Worm (Caenorhabditis elegans): ENCODE results near the gene nhr-218.

nhr-218 gene

DNA sequence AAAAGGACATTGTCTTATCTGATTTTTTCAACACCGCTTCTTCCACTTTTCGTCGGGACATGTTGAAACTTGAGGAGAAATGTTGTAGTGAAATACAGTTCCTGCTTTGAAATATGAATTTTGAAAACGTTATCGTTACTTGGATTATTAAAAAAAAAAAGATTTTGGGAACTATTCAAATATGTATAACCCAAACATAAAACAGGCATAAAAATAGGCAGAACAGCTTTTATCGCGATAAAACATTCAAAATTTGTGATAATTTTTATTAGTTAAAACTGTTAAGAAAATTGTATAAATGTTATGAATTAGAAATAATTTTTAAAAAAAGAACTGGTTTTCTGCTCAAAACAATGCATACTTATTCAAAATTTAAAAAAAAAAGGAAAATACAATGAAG, 1.8 kb upstream of the nhr-218 start, which contains the start of gene bgnt-1.3:
Gene bgnt-1.3, minus strand, starts transcription at position 101 of the 400 bp plus-strand sequence.
- TF ChIP-seq mxl-3 (GFP tag; optimal IDR thresholded peaks at IDR 0.05) (no peak), snpc-1.2 (GFP tag; IDR thresholded peaks at IDR 0.05) (no peak), set-16 (GFP tag; IDR thresholded peaks at IDR 0.05) (no peak), daf-8 (GFP tag; IDR thresholded peaks at IDR 0.05) (no peak), Y5F2A.4 (GFP tag; optimal IDR thresholded peaks at IDR 0.05) (no peak), ZK337.2 (GFP tag; IDR thresholded peaks at IDR 0.05) (no peak), hlh-30 (tag; optimal IDR thresholded peaks at IDR 0.05; ENCODE audit: insufficient read depth) (no peak), fos-1 (tag; optimal IDR thresholded peaks at IDR 0.05) (no peak), vab-7 (GFP tag; IDR thresholded peaks at IDR 0.05) (no peak)

DNA sequence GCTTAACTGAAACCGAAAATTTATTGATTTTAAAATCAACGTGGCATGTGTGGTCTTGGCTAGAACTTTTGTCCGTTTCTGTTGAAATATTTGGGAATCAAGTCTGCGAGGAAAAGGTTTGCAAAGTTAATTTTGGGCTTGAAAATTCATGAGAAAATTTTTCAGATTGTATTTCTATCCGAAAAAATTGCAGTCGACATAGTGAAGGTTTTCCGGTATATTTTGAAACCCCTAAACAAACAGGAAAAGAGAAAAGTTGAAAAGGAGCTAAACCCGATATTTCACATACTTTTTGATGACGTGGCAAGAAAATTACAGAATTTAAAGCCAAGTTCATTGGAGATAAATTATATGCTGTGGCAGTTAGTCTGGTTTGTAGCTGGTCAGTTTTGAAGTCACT, 1.4 kb downstream of the nhr-218 start, which contains the start of gene nhr-127:
Gene nhr-127, plus strand, starts transcription at position 301 of the 400 bp plus-strand sequence.
- TF ChIP-seq lin-15B (tag; optimal IDR thresholded peaks at IDR 0.05) (no peak), dve-1 (tag; optimal IDR thresholded peaks at IDR 0.05; ENCODE audit: insufficient read depth) (no peak), fkh-10 (GFP tag; optimal IDR thresholded peaks at IDR 0.05) (no peak), tag-97 (GFP tag; IDR thresholded peaks at IDR 0.05) (no peak), zip-2 (tag; optimal IDR thresholded peaks at IDR 0.05) (no peak), ceh-62 (tag; optimal IDR thresholded peaks at IDR 0.05) (no peak), T20F7.1 (GFP tag; optimal IDR thresholded peaks at IDR 0.05) (no peak), rbr-2 (tag; optimal IDR thresholded peaks at IDR 0.05) (no peak), lin-1 (GFP tag; IDR thresholded peaks at IDR 0.05) (no peak), pha-4 (GFP tag; IDR thresholded peaks at IDR 0.05) (no peak), pha-4 (tag; optimal IDR thresholded peaks at IDR 0.05) (no peak)

ce11 chrV:16266514-16266913, 8.3 kb downstream of the nhr-218 start, which contains the start of gene T13F3.4:
TSS of gene T13F3.4 (minus strand) at chrV:16266614.
- no peak for TF ChIP-seq ceh-82 (tag; optimal IDR thresholded peaks at IDR 0.05)
- TF ChIP-seq zip-11 (GFP tag; IDR thresholded peaks at IDR 0.05) = no peak
- TF ChIP-seq lim-7 (GFP tag; IDR thresholded peaks at IDR 0.05) = no peak
- no peak for TF ChIP-seq nhr-77 (tag; optimal IDR thresholded peaks at IDR 0.05)
- TF ChIP-seq dmd-6 (GFP tag; IDR thresholded peaks at IDR 0.05) = no peak
- TF ChIP-seq mes-2 (tag; optimal IDR thresholded peaks at IDR 0.05; ENCODE audit: poor library complexity, severe bottlenecking) = no peak
- TF ChIP-seq zip-2 (tag; optimal IDR thresholded peaks at IDR 0.05) = no peak
- no peak for TF ChIP-seq unc-130 (GFP tag; optimal IDR thresholded peaks at IDR 0.05)
- no peak for TF ChIP-seq daf-12 (tag; optimal IDR thresholded peaks at IDR 0.05)
- TF ChIP-seq saeg-2 (GFP tag; IDR thresholded peaks at IDR 0.05) = no peak
- no peak for TF ChIP-seq spr-1 (tag; optimal IDR thresholded peaks at IDR 0.05)

- TF ChIP-seq nhr-28 (tag; optimal IDR thresholded peaks at IDR 0.05) (peak; percentile 39), F37D6.2 (tag; optimal IDR thresholded peaks at IDR 0.05) (no peak), zfp-3 (GFP tag; conservative IDR thresholded peaks at IDR 0.05) (0 out of 2 replicates have a peak, but pooled peaks have one; percentile 15), nhr-25 (tag; optimal IDR thresholded peaks at IDR 0.05; ENCODE audit: borderline replicate concordance, insufficient read depth) (no peak)
Observed at ce11 chrV:16269556-16269955, 11.3 kb downstream of the nhr-218 start, which contains the start of the genes fbxa-2 and T13F3.8. TSS of gene fbxa-2 (minus strand) at chrV:16269656. TSS of gene T13F3.8 (plus strand) at chrV:16269800.

DNA sequence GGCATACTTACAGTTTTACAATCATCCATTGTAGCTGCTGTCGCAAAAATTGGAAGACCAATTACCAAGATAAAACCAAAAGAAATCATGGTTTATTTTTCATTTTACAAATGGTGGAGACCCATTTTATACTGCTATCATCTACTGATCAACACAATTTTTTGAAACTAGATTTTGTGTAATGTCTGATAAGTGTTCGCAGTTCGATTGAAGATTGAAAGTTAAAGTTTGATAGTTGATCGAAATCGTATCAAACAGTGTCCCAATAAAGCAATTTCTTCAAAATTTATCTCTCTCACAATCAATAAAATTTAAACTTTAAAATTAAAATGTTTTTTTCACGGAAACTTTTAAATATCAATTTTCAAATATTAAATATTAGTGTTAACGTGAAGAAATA, 12.9 kb downstream of the nhr-218 start, which contains the start of gene T13F3.6:
Gene T13F3.6, minus strand, starts transcription at position 101 of the 400 bp plus-strand sequence.
- TF ChIP-seq T26A8.4 (GFP tag; IDR thresholded peaks at IDR 0.05) = no peak
- TF ChIP-seq Y75B8A.6 (GFP tag; IDR thresholded peaks at IDR 0.05) = no peak
- TF ChIP-seq hlh-30 (tag; optimal IDR thresholded peaks at IDR 0.05; ENCODE audit: insufficient read depth) = no peak
- no peak for TF ChIP-seq ama-1 (optimal IDR thresholded peaks at IDR 0.05)
- no peak for TF ChIP-seq zfp-3 (GFP tag; conservative IDR thresholded peaks at IDR 0.05)
- TF ChIP-seq rbr-2 (tag; optimal IDR thresholded peaks at IDR 0.05) = no peak
- no peak for TF ChIP-seq ceh-20 (GFP tag; IDR thresholded peaks at IDR 0.05)
- TF ChIP-seq unc-62 (GFP tag; optimal IDR thresholded peaks at IDR 0.05 in 1 of 2) = no peak
- TF ChIP-seq unc-62 (tag; optimal IDR thresholded peaks at IDR 0.05) = no peak
- TF ChIP-seq mxl-3 (GFP tag; optimal IDR thresholded peaks at IDR 0.05) = no peak
- TF ChIP-seq pqm-1 (tag; optimal IDR thresholded peaks at IDR 0.05) = no peak
- TF ChIP-seq ceh-62 (tag; optimal IDR thresholded peaks at IDR 0.05) = no peak
- no peak for TF ChIP-seq tag-97 (GFP tag; IDR thresholded peaks at IDR 0.05)
- no peak for TF ChIP-seq snpc-1.2 (GFP tag; IDR thresholded peaks at IDR 0.05)
- TF ChIP-seq fkh-10 (GFP tag; optimal IDR thresholded peaks at IDR 0.05) = no peak
- TF ChIP-seq dpl-1 (GFP tag; optimal IDR thresholded peaks at IDR 0.05) = no peak
- TF ChIP-seq dmd-9 (GFP tag; IDR thresholded peaks at IDR 0.05) = no peak
- no peak for TF ChIP-seq hlh-11 (tag; optimal IDR thresholded peaks at IDR 0.05)
- no peak for TF ChIP-seq nhr-48 (tag; optimal IDR thresholded peaks at IDR 0.05)

Measured in whole organism, L4 larva.